Worm (Caenorhabditis elegans) whole organism, L4/young adult: ENCODE results near the gene gen-1.

Source experiments
- W03F9.2 ChIP-seq: fragments of 150-350 bp; optimal IDR thresholded peaks from 2 replicates; lab custom pipeline; 2014; ENCODE audit warnings: missing biosample characterization, missing genetic modification characterization
- him-1 ChIP-seq: sonication (generic microtip); optimal IDR thresholded peaks from 2 replicates; lab custom pipeline; 2016; ENCODE audit warnings: missing genotype, missing genetic modification reagents, missing genetic modification characterization, missing compliant biosample characterization

DNA sequence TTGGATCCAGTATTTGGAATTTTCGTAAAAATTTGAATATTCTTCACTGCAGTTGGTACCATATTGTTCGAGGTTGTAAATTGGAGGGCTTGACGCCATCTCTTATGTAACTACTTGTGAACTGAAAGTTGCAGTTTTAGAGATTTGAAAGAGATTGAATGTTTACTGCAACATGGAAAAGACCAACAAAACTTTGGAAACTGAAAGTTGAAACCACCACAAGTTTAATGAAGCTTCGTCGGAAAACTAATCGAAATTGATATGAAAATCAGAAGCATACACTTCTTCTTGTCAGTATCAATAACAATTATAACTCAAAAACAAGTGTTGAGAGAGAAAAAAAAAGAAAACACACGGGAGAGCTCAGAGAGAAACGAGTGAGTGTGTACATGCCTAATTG lies 20.1 kb upstream of the gen-1 start, which contains the start of gene srg-7:
- no peak for TF ChIP-seq W03F9.2 (tag; lab: Kevin White, UChicago)
- TF ChIP-seq him-1 (tag; lab: Kevin White, UChicago), result no peak
